Worm (Caenorhabditis elegans) whole organism, L4/young adult: Measurements from ENCODE around the gene rga-8.

Source experiments
- W03F9.2 ChIP-seq: fragments of 150-350 bp; optimal IDR thresholded peaks from 2 replicates; lab custom pipeline; 2014; ENCODE audit warnings: missing biosample characterization, missing genetic modification characterization
- dao-5 ChIP-seq: sonication (generic microtip); optimal IDR thresholded peaks from 2 replicates; lab custom pipeline; 2016; ENCODE audit warnings: missing genotype, missing genetic modification characterization, moderate library complexity, missing compliant biosample characterization
- him-1 ChIP-seq: sonication (generic microtip); optimal IDR thresholded peaks from 2 replicates; lab custom pipeline; 2016; ENCODE audit warnings: missing genotype, missing genetic modification reagents, missing genetic modification characterization, missing compliant biosample characterization

Gene rga-8

DNA sequence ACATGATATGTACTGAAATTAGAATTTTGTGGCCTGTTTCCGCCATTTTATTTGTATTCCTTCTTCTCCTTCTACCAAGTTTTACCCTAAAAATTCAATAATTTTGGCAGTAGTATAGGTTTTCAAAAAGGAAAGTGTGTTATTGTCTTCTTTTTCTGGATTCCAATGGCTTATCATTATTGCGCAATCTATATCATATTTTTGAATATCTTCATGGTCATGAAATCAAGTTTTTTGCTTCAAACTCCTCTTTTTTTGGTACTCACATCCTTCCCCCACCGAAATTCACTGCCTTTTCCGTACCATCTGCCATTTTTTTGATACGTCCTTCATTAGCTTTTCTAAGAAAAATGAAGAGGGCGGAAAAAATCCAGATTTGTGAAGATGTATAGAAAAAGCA is 30.8 kb downstream of the rga-8 start:
- TF ChIP-seq W03F9.2 (tag; lab: Kevin White, UChicago) (no peak), dao-5 (tag; lab: Kevin White, UChicago) (no peak), him-1 (tag; lab: Kevin White, UChicago) (no peak)

DNA sequence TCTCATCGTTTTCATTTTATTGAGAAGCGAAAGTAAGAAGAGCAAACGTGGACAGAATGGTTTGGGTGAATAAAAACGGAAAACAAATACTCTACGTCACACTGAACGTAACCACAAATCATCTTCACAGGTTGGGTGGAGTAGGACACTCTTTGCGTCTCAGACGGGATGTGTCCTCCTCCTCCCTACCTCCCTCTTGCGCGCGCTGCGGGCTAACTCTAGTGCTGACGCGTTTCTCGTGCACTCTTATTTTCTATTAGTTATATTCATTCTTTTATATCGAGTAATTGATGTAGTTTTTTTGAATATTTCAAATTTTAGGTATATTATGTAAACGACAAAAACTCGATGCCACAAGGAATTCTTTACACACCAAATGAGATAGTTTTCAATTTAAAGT is 35.5 kb downstream of the rga-8 start, which contains the start of gene Y34B4A.7:
Gene Y34B4A.7, plus strand, starts transcription at position 297 of the 400 bp plus-strand sequence.
- no peak for TF ChIP-seq him-1 (tag; lab: Kevin White, UChicago)
- peak; percentile 26 for TF ChIP-seq W03F9.2 (tag; lab: Kevin White, UChicago)

- TF ChIP-seq dao-5 (tag; lab: Kevin White, UChicago) = no peak
- TF ChIP-seq W03F9.2 (tag; lab: Kevin White, UChicago) = no peak
- no peak for TF ChIP-seq him-1 (tag; lab: Kevin White, UChicago)
Observed at ce11 chrX:5243382-5243979, 36.1 kb downstream of the rga-8 start, which contains the start of gene mtm-5. Gene mtm-5 (minus strand): TSS chrX:5243408.

DNA sequence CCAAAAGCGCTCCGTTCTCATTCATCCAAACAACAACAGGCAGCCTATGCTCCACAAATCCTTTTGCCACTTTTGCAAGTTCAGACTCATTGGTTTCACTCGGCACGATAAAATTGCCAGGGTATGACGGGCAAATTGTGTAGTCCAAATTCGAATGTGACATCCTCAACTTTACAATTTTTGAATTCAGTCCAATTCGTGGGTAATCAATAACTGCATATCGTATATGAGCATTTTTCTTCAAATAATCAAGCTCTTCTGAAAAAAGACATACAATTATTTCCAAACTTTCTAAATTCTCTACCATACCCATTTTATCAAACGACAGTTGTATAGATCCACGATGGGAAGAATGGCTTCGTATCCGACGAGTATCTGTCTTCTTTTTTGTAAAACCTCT is 41.3 kb downstream of the rga-8 start:
- no peak for TF ChIP-seq W03F9.2 (tag; lab: Kevin White, UChicago)

DNA sequence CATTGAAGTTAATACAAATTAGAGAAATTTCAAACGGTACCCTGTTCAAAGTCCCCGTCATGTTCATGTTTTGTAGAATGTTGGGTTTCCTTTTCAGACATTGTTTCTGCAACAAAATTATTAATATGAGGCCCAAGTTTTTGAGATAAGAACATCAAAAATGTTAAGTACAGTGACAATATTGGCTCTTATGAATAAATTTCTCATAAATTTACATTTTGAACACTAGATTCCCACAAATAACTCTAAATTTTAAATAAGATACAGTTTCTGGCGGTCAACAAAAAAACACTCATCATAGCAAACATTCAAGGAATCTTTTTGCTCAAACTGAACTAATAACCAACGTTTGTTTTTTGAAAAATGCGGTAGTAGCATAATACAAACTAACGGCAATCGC is 53.3 kb downstream of the rga-8 start, which contains the start of gene H28G03.3:
Gene H28G03.3, minus strand, starts transcription at position 101 of the 400 bp plus-strand sequence.
- TF ChIP-seq him-1 (tag; lab: Kevin White, UChicago) (no peak), W03F9.2 (tag; lab: Kevin White, UChicago) (no peak), dao-5 (tag; lab: Kevin White, UChicago) (no peak)
